Fruit fly (Drosophila melanogaster) whole organism: ENCODE measurements around the gene RfC38.

Experiments used
- Dll ChIP-seq: fragments of >200 bp; optimal IDR thresholded peaks from 2 replicates; lab custom pipeline; 2017
- pan ChIP-seq: fragments of >200 bp; optimal IDR thresholded peaks from 2 replicates; lab custom pipeline; 2017
- psq ChIP-seq: fragments of >200 bp; optimal IDR thresholded peaks from 2 replicates; lab custom pipeline; 2017
- usp ChIP-seq: fragments of >200 bp; optimal IDR thresholded peaks from 2 replicates; lab custom pipeline; 2017; ENCODE audit warnings: missing biosample characterization, missing genetic modification characterization, mixed read lengths

dm6 chr2L:11100516-11101061 is 29.9 kb downstream of the RfC38 start, which contains the start of gene Ge-1:
- no peak for TF ChIP-seq Dll (lab: Kevin White, UChicago)
- TF ChIP-seq usp (GFP tag; lab: Kevin White, UChicago), result no peak
- no peak for TF ChIP-seq psq (lab: Kevin White, UChicago)
- TF ChIP-seq pan, result no peak
